Worm (Caenorhabditis elegans) whole organism, L2 larva: ENCODE measurements around the gene T23F6.5.

Experiments
- F13H6.1 ChIP-seq: sonication (generic microtip); optimal IDR thresholded peaks from 2 replicates; lab custom pipeline; 2016; ENCODE audit warnings: missing genetic modification characterization, missing compliant biosample characterization
- Y55F3AM.14 ChIP-seq: fragments of 200-800 bp; sonication (Bioruptor generic); optimal IDR thresholded peaks from 2 replicates; lab custom pipeline; 2018; ENCODE audit warnings: mild to moderate bottlenecking, missing genetic modification characterization, missing compliant biosample characterization
- ZK546.5 ChIP-seq: sonication (generic microtip); optimal IDR thresholded peaks from 2 replicates; lab custom pipeline; 2017; ENCODE audit warnings: missing biosample characterization, missing genetic modification characterization
- alr-1 ChIP-seq: fragments of 150-350 bp; optimal IDR thresholded peaks from 2 replicates; lab custom pipeline; 2014; ENCODE audit warnings: missing biosample characterization, missing genetic modification characterization
- aly-2 ChIP-seq: fragments of 150-350 bp; optimal IDR thresholded peaks from 2 replicates; lab custom pipeline; 2014; ENCODE audit warnings: missing biosample characterization, missing genetic modification characterization
- ama-1 ChIP-seq: fragments of 150-350 bp; optimal IDR thresholded peaks from 2 replicates; lab custom pipeline; 2018; ENCODE audit warnings: inconsistent platforms
- blmp-1 ChIP-seq: sonication (generic microtip); optimal IDR thresholded peaks from 2 replicates; lab custom pipeline; 2017; ENCODE audit warnings: missing genetic modification characterization, mild to moderate bottlenecking, missing compliant biosample characterization, antibody characterized with exemption, moderate library complexity; ENCODE audit not compliant: insufficient read depth
- ceh-16 ChIP-seq: fragments of 150-350 bp; optimal IDR thresholded peaks from 2 replicates; lab custom pipeline; 2014; ENCODE audit warnings: missing biosample characterization, missing genetic modification characterization
- ceh-82 ChIP-seq: fragments of 150-350 bp; optimal IDR thresholded peaks from 2 replicates; lab custom pipeline; 2014; ENCODE audit warnings: missing biosample characterization, missing genetic modification characterization
- crh-2 ChIP-seq: sonication (generic microtip); optimal IDR thresholded peaks from 2 replicates; lab custom pipeline; 2017; ENCODE audit warnings: missing biosample characterization, missing genetic modification characterization
- dmd-4 ChIP-seq: sonication (generic microtip); optimal IDR thresholded peaks from 2 replicates; lab custom pipeline; 2017; ENCODE audit warnings: missing biosample characterization, missing genetic modification characterization
- egl-27 ChIP-seq: sonication (generic microtip); optimal IDR thresholded peaks from 3 replicates; lab custom pipeline; 2017; ENCODE audit warnings: missing biosample characterization, missing genetic modification reagents, missing genetic modification characterization
- elt-3 ChIP-seq: sonication (generic microtip); optimal IDR thresholded peaks from 2 replicates; lab custom pipeline; 2017; ENCODE audit warnings: missing biosample characterization, missing genetic modification characterization
- fos-1 ChIP-seq: fragments of 150-350 bp; optimal IDR thresholded peaks from 2 replicates; lab custom pipeline; 2014; ENCODE audit warnings: missing biosample characterization, missing genetic modification characterization
- gmeb-1 ChIP-seq: fragments of 150-350 bp; optimal IDR thresholded peaks from 2 replicates; lab custom pipeline; 2014; ENCODE audit warnings: missing biosample characterization, missing genetic modification characterization
- lin-11 ChIP-seq: fragments of 150-350 bp; sonication (generic microtip); optimal IDR thresholded peaks from 2 replicates; lab custom pipeline; 2014; ENCODE audit warnings: missing biosample characterization, missing genetic modification characterization, inconsistent platforms, mixed read lengths
- lin-13 ChIP-seq: fragments of 150-350 bp; optimal IDR thresholded peaks from 2 replicates; lab custom pipeline; 2014; ENCODE audit warnings: missing biosample characterization, missing genetic modification reagents, missing genetic modification characterization
- lin-39 ChIP-seq: fragments of 150-350 bp; optimal IDR thresholded peaks from 2 replicates; lab custom pipeline; 2014; ENCODE audit warnings: missing biosample characterization, missing genetic modification reagents, missing genetic modification characterization
- lsy-2 ChIP-seq, 2 experiments: fragments of 150-350 bp in 1 of 2; sonication (generic microtip) in 1 of 2; optimal IDR thresholded peaks; 2 replicates each; lab custom pipeline; 2014 to 2017; ENCODE audit warnings: missing biosample characterization in 2 of 2, missing genetic modification characterization in 2 of 2
- mab-5 ChIP-seq: fragments of 150-350 bp; optimal IDR thresholded peaks from 2 replicates; lab custom pipeline; 2014; ENCODE audit warnings: missing biosample characterization, missing genetic modification characterization
- mdl-1 ChIP-seq, 2 experiments: fragments of 150-350 bp in 1 of 2; sonication (generic microtip) in 1 of 2; optimal IDR thresholded peaks; 2 replicates each; lab custom pipeline; 2017; ENCODE audit warnings: missing biosample characterization in 2 of 2, missing genetic modification characterization in 2 of 2
- nhr-10 ChIP-seq: sonication (generic microtip); optimal IDR thresholded peaks from 2 replicates; lab custom pipeline; 2017; ENCODE audit warnings: missing biosample characterization, missing genetic modification characterization
- nhr-11 ChIP-seq: fragments of 150-350 bp; optimal IDR thresholded peaks from 2 replicates; lab custom pipeline; 2014; ENCODE audit warnings: missing biosample characterization, missing genetic modification characterization
- nhr-129 ChIP-seq: fragments of 150-350 bp; optimal IDR thresholded peaks from 2 replicates; lab custom pipeline; 2014; ENCODE audit warnings: missing biosample characterization, missing genetic modification characterization
- nhr-21 ChIP-seq: fragments of 150-350 bp; optimal IDR thresholded peaks from 2 replicates; lab custom pipeline; 2014; ENCODE audit warnings: missing biosample characterization, missing genetic modification characterization
- nhr-23 ChIP-seq: fragments of 150-350 bp; optimal IDR thresholded peaks from 2 replicates; lab custom pipeline; 2014; ENCODE audit warnings: missing biosample characterization, missing genetic modification reagents, missing genetic modification characterization
- nhr-25 ChIP-seq: fragments of 150-350 bp; sonication (generic microtip); optimal IDR thresholded peaks from 3 replicates; lab custom pipeline; 2014; ENCODE audit warnings: missing biosample characterization, missing genetic modification characterization
- nhr-6 ChIP-seq: fragments of 150-350 bp; optimal IDR thresholded peaks from 2 replicates; lab custom pipeline; 2014; ENCODE audit warnings: missing biosample characterization, missing genetic modification characterization
- nhr-77 ChIP-seq: fragments of 150-350 bp; optimal IDR thresholded peaks from 2 replicates; lab custom pipeline; 2014; ENCODE audit warnings: missing biosample characterization, missing genetic modification characterization
- peb-1 ChIP-seq: fragments of 150-350 bp; optimal IDR thresholded peaks from 2 replicates; lab custom pipeline; 2014; ENCODE audit warnings: missing biosample characterization, missing genetic modification characterization
- sem-4 ChIP-seq: fragments of 150-350 bp; optimal IDR thresholded peaks from 2 replicates; lab custom pipeline; 2014; ENCODE audit warnings: missing biosample characterization, missing genetic modification reagents, missing genetic modification characterization
- skn-1 ChIP-seq: sonication (generic microtip); optimal IDR thresholded peaks from 2 replicates; lab custom pipeline; 2017; ENCODE audit warnings: missing biosample characterization, missing genetic modification characterization
- sma-3 ChIP-seq: sonication (generic microtip); optimal IDR thresholded peaks from 2 replicates; lab custom pipeline; 2016; ENCODE audit warnings: missing genetic modification reagents, missing genetic modification characterization, missing compliant biosample characterization
- sma-9 ChIP-seq, 2 experiments: fragments of 150-350 bp in 1 of 2; sonication (generic microtip) in 1 of 2; optimal IDR thresholded peaks; 2 replicates each; lab custom pipeline; 2014 to 2016; ENCODE audit warnings: missing genetic modification characterization in 2 of 2, mild to moderate bottlenecking in 1 of 2, missing biosample characterization in 1 of 2, missing compliant biosample characterization in 1 of 2, missing genetic modification reagents in 1 of 2, moderate library complexity in 1 of 2
- snpc-4 ChIP-seq: fragments of 150-350 bp; optimal IDR thresholded peaks from 2 replicates; lab custom pipeline; 2014; ENCODE audit warnings: missing biosample characterization, missing genetic modification characterization
- unc-39 ChIP-seq: fragments of 150-350 bp; optimal IDR thresholded peaks from 2 replicates; lab custom pipeline; 2014; ENCODE audit warnings: missing biosample characterization, missing genetic modification characterization
- unc-55 ChIP-seq: fragments of 150-350 bp; sonication (generic microtip); optimal IDR thresholded peaks from 3 replicates; lab custom pipeline; 2014; ENCODE audit warnings: missing biosample characterization, missing genetic modification reagents, missing genetic modification characterization
- unc-62 ChIP-seq: fragments of 150-350 bp; optimal IDR thresholded peaks from 2 replicates; lab custom pipeline; 2014; ENCODE audit warnings: missing biosample characterization, missing genetic modification reagents, missing genetic modification characterization
- ztf-1 ChIP-seq: fragments of 200-800 bp; sonication (Bioruptor generic); conservative IDR thresholded peaks from 2 replicates; pipeline ENCODE4 v1.3.6; 2022; ENCODE audit warnings: missing genetic modification characterization, missing compliant biosample characterization
- ztf-11 ChIP-seq: sonication (generic microtip); optimal IDR thresholded peaks from 2 replicates; lab custom pipeline; 2017; ENCODE audit warnings: missing biosample characterization, missing genetic modification characterization
- ztf-4 ChIP-seq: fragments of 150-350 bp; optimal IDR thresholded peaks from 2 replicates; lab custom pipeline; 2014; ENCODE audit warnings: missing biosample characterization, missing genetic modification characterization

T23F6.5 gene

DNA sequence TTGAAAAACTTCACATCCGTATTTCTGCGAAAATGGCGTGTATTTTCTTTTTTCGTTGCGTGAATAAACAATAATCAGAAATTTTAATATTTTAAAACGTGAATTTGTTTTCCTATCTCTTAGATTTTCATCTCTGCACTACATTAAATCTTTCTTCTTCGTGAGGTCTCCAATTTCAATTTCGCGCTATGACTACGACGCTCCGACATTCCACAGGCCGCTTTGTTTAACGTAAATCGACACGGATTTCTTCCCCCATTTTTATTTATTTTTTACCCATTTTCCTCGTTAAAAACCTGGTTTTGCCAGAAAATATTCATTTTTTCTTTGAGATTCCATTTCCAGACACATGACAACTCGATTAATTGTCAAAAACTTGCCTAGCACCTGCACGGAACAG is 16.7 kb downstream of the T23F6.5 start, which contains the start of the genes T23F6.3 and rbd-1 (continued):
- TF ChIP-seq unc-55 (GFP tag; lab: Kevin White, UChicago) (peak; percentile 95), unc-62 (GFP tag; lab: Kevin White, UChicago) (no peak), fos-1 (tag; lab: Kevin White, UChicago) (peak; percentile 51), lin-11 (peak; percentile 69)

DNA sequence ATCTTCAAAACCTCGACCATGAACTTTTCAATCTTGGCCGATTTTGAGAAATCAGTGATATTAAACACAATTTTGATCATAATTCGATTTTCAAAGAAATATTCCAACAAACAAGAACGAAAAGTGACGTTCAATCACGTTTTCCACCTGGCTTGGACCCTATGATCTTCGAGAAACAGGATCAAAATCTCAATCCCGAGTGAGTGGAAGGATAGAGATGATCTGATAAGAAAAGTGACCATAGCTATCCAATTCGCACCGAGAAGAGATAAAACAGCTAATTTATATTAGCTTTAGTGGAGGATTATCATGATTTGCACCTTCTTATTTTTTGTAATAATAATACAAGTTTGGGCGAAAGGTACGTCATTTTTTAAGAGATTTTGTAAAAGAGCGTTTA is 20.2 kb downstream of the T23F6.5 start, which contains the start of gene T23F6.2:
Gene T23F6.2 (plus strand): TSS at position 251 of the 400 bp plus-strand sequence.
- TF ChIP-seq ceh-82 (tag; lab: Kevin White, UChicago) (no peak), alr-1 (tag; lab: Kevin White, UChicago) (no peak), nhr-6 (tag; lab: Kevin White, UChicago) (no peak), nhr-25 (tag; lab: Kevin White, UChicago) (no peak), blmp-1 (no peak), nhr-21 (tag; lab: Kevin White, UChicago) (no peak), unc-62 (GFP tag; lab: Kevin White, UChicago) (no peak), sem-4 (no peak), mdl-1 (tag; optimal IDR thresholded peaks at IDR 0.05; lab: Kevin White, UChicago) (no peak), snpc-4 (tag; lab: Kevin White, UChicago) (no peak), ama-1 (no peak), sma-9 (GFP tag; optimal IDR thresholded peaks at IDR 0.05; lab: Kevin White, UChicago) (no peak), sma-9 (tag; optimal IDR thresholded peaks at IDR 0.05; lab: Kevin White, UChicago) (no peak), nhr-11 (no peak), ztf-4 (tag; lab: Kevin White, UChicago) (no peak), peb-1 (no peak), ceh-16 (tag; lab: Kevin White, UChicago) (no peak)

DNA sequence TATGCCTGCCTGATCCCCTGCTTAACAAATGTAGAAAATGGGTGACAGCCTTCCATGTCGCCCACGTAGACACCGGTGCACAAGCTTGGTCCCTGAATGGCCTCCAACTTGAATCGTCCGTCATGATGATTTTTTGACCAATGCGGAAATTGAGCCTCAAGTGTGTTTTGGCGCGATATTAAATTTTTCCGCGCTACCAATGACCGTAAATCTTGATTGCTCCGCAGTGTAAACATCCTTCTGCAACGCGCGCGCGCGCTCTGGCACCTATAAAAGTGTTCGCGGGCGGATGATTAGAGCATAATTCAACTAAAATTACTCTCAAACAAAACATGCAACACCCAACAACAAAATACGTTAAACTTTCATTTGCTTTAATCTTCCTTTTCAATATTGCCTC is 21.7 kb downstream of the T23F6.5 start, which contains the start of gene idpp-7:
Gene idpp-7 (plus strand): TSS at position 301 of the 400 bp plus-strand sequence.
- TF ChIP-seq nhr-10: no peak
- TF ChIP-seq alr-1 (tag; lab: Kevin White, UChicago): no peak
- TF ChIP-seq dmd-4 (tag; lab: Kevin White, UChicago): no peak
- no peak for TF ChIP-seq elt-3 (tag; lab: Kevin White, UChicago)
- TF ChIP-seq sem-4: no peak
- TF ChIP-seq mdl-1 (tag; optimal IDR thresholded peaks at IDR 0.05; lab: Kevin White, UChicago): no peak
- TF ChIP-seq blmp-1: no peak
- no peak for TF ChIP-seq ZK546.5
- no peak for TF ChIP-seq lsy-2 (tag; optimal IDR thresholded peaks at IDR 0.05; lab: Kevin White, UChicago)
- TF ChIP-seq egl-27 (tag; lab: Kevin White, UChicago): no peak
- no peak for TF ChIP-seq ama-1
- TF ChIP-seq snpc-4 (tag; lab: Kevin White, UChicago): no peak
- TF ChIP-seq, all 48 proteins: peak for 0

ce11 chrIV:12717531-12717930 is 23.8 kb downstream of the T23F6.5 start, which contains the start of gene C27D8.1:
C27D8.1 (plus strand) TSS chrIV:12717831.
- no peak for TF ChIP-seq nhr-6 (tag; lab: Kevin White, UChicago)
- TF ChIP-seq nhr-21 (tag; lab: Kevin White, UChicago): no peak
- TF ChIP-seq lsy-2 (tag; optimal IDR thresholded peaks at IDR 0.05; lab: Kevin White, UChicago): no peak
- TF ChIP-seq lin-39 (tag; lab: Kevin White, UChicago): no peak
- TF ChIP-seq unc-62 (GFP tag; lab: Kevin White, UChicago): no peak
- no peak for TF ChIP-seq mab-5 (tag; lab: Kevin White, UChicago)
- no peak for TF ChIP-seq aly-2 (tag; lab: Kevin White, UChicago)
- TF ChIP-seq Y55F3AM.14 (GFP tag; lab: Kevin White, UChicago): no peak
- TF ChIP-seq sma-3 (GFP tag; lab: Kevin White, UChicago): no peak
- no peak for TF ChIP-seq ztf-4 (tag; lab: Kevin White, UChicago)
- TF ChIP-seq nhr-11: no peak
- TF ChIP-seq nhr-77: no peak
- no peak for TF ChIP-seq ama-1
- no peak for TF ChIP-seq peb-1
- TF ChIP-seq unc-39 (tag; lab: Kevin White, UChicago): no peak
- no peak for TF ChIP-seq ceh-16 (tag; lab: Kevin White, UChicago)
- no peak for TF ChIP-seq ztf-1

ce11 chrIV:12715947-12716382 is 25.4 kb downstream of the T23F6.5 start:
- no peak for TF ChIP-seq ztf-4 (tag; lab: Kevin White, UChicago)
- TF ChIP-seq nhr-25 (tag; lab: Kevin White, UChicago): peak; percentile 78
- TF ChIP-seq gmeb-1 (tag; lab: Kevin White, UChicago): peak; percentile 67
- peak; percentile 41 for TF ChIP-seq F13H6.1 (tag; lab: Kevin White, UChicago)
- TF ChIP-seq aly-2 (tag; lab: Kevin White, UChicago): no peak
- no peak for TF ChIP-seq lin-11
- TF ChIP-seq ceh-16 (tag; lab: Kevin White, UChicago): no peak
- no peak for TF ChIP-seq elt-3 (tag; lab: Kevin White, UChicago)
- peak; percentile 38 for TF ChIP-seq skn-1 (tag; lab: Kevin White, UChicago)
- TF ChIP-seq nhr-21 (tag; lab: Kevin White, UChicago): peak; percentile 75
- TF ChIP-seq ama-1: peak; percentile 9
- no peak for TF ChIP-seq alr-1 (tag; lab: Kevin White, UChicago)
- TF ChIP-seq sma-9 (GFP tag; optimal IDR thresholded peaks at IDR 0.05; lab: Kevin White, UChicago): peak; percentile 89
- no peak for TF ChIP-seq sma-9 (tag; optimal IDR thresholded peaks at IDR 0.05; lab: Kevin White, UChicago)
- TF ChIP-seq nhr-6 (tag; lab: Kevin White, UChicago): peak; percentile 38
- TF ChIP-seq ztf-11 (tag; lab: Kevin White, UChicago): no peak
- peak in 1 of 2 experiments; percentile 76 for TF ChIP-seq mdl-1 (tag; optimal IDR thresholded peaks at IDR 0.05; lab: Kevin White, UChicago)
- TF ChIP-seq Y55F3AM.14 (GFP tag; lab: Kevin White, UChicago): peak; percentile 53
- TF ChIP-seq fos-1 (tag; lab: Kevin White, UChicago): peak; percentile 88
- peak; percentile 25 for TF ChIP-seq blmp-1
- TF ChIP-seq lin-13 (GFP tag; lab: Kevin White, UChicago): peak; percentile 42
- TF ChIP-seq crh-2 (tag; lab: Kevin White, UChicago): peak; percentile 67
- peak in 1 of 2 experiments; percentile 42 for TF ChIP-seq lsy-2 (tag; optimal IDR thresholded peaks at IDR 0.05; lab: Kevin White, UChicago)
- TF ChIP-seq nhr-129: peak; percentile 18
- TF ChIP-seq lin-39 (tag; lab: Kevin White, UChicago): no peak
- TF ChIP-seq nhr-23 (tag; lab: Kevin White, UChicago): no peak
